Worm (Caenorhabditis elegans) whole organism, L4/young adult: ENCODE results near the gene F09B9.5.

Experiments
- W03F9.2 ChIP-seq: fragments of 150-350 bp; optimal IDR thresholded peaks from 2 replicates; lab custom pipeline; 2014; ENCODE audit warnings: missing biosample characterization, missing genetic modification characterization
- dao-5 ChIP-seq: sonication (generic microtip); optimal IDR thresholded peaks from 2 replicates; lab custom pipeline; 2016; ENCODE audit warnings: missing genotype, missing genetic modification characterization, moderate library complexity, missing compliant biosample characterization

DNA sequence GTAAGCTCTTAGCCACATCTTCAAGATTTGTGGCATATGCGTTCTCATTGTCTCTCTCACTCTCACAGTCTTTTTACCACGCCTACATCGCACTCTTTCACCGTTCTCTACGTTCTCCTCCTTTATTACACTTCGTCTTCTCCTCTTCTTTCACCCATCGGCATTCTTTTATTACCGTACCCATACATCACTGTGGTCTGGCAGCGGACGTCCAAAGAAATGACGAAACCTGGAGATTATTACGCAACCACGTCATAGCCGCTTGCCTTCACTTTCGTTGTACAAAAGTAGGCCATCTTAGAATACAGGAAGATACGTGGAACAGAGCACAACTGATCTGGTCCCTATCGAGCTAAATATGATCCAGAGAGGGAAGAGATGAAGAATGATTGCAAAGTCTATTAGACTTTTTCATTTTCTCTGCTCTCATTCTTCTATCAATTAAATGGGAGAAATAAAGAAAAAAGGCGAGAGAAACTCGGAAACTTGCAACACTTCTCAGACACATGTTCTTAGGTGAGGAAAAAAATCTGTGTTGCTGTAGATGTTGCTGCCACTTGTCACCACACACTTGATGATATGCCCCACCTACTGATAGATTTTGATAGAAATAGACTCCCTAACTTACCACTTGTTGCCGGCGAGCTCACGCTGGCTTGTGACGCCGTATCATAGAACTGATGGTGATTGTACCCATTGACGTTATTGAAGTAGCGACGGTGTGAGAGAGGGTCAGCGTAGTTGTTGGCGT lies 49.9 kb downstream of the F09B9.5 start:
- TF ChIP-seq W03F9.2: no peak
- TF ChIP-seq dao-5 (tag; lab: Kevin White, UChicago): no peak
